Worm (Caenorhabditis elegans) whole organism, L1 larva: ENCODE measurements around the gene W09D6.4.

Experiments
- C04F5.9 ChIP-seq: sonication (generic microtip); optimal IDR thresholded peaks from 2 replicates; lab custom pipeline; 2016; ENCODE audit warnings: missing genetic modification characterization, missing compliant biosample characterization
- C16A3.4 ChIP-seq: fragments of 150-350 bp; optimal IDR thresholded peaks from 2 replicates; lab custom pipeline; 2014; ENCODE audit warnings: missing biosample characterization, missing genetic modification characterization
- F16B12.6 ChIP-seq: fragments of 150-350 bp; optimal IDR thresholded peaks from 2 replicates; lab custom pipeline; 2014; ENCODE audit warnings: missing biosample characterization, missing genetic modification characterization
- Y116A8C.19 ChIP-seq: sonication (generic microtip); optimal IDR thresholded peaks from 2 replicates; lab custom pipeline; 2016; ENCODE audit warnings: missing compliant biosample characterization, missing genetic modification characterization, borderline replicate concordance
- aha-1 ChIP-seq: fragments of 150-350 bp; optimal IDR thresholded peaks from 2 replicates; lab custom pipeline; 2014; ENCODE audit warnings: missing biosample characterization, missing genetic modification characterization
- aly-2 ChIP-seq: fragments of 150-350 bp; optimal IDR thresholded peaks from 2 replicates; lab custom pipeline; 2014; ENCODE audit warnings: missing biosample characterization, missing genetic modification characterization
- blmp-1 ChIP-seq: fragments of 150-350 bp; optimal IDR thresholded peaks from 2 replicates; lab custom pipeline; 2014; ENCODE audit warnings: missing biosample characterization, missing genetic modification characterization
- ceh-82 ChIP-seq, 3 experiments: fragments of 150-350 bp in 1 of 3; sonication (generic microtip) in 2 of 3; optimal IDR thresholded peaks; 2 replicates each; lab custom pipeline; 2014 to 2017; ENCODE audit warnings: missing biosample characterization in 3 of 3, missing genetic modification characterization in 3 of 3
- ces-1 ChIP-seq: fragments of 150-350 bp; optimal IDR thresholded peaks from 2 replicates; lab custom pipeline; 2014; ENCODE audit warnings: missing biosample characterization, missing genetic modification reagents, missing genetic modification characterization
- dpl-1 ChIP-seq, 3 experiments: fragments of 150-350 bp in 2 of 3; sonication (generic microtip) in 1 of 3; optimal IDR thresholded peaks; 2 replicates each; lab custom pipeline; 2014 to 2017; ENCODE audit warnings: missing biosample characterization in 3 of 3, missing genetic modification characterization in 3 of 3, missing genetic modification reagents in 3 of 3
- dsc-1 ChIP-seq: sonication (generic microtip); optimal IDR thresholded peaks from 2 replicates; lab custom pipeline; 2016; ENCODE audit warnings: mild to moderate bottlenecking, missing genetic modification characterization, missing compliant biosample characterization
- efl-1 ChIP-seq, 4 experiments: fragments of 150-350 bp; optimal IDR thresholded peaks in 3 of 4; peaks in 1 of 4; 1 replicate in 1 of 4; 2 replicates in 3 of 4; lab custom pipeline; 2014; ENCODE audit warnings: missing biosample characterization in 2 of 4, missing genetic modification characterization in 2 of 4, missing genetic modification reagents in 2 of 4
- egl-13 ChIP-seq: sonication (generic microtip); optimal IDR thresholded peaks from 2 replicates; lab custom pipeline; 2016; ENCODE audit warnings: missing genotype, missing genetic modification reagents, missing genetic modification characterization, missing compliant biosample characterization
- elt-3 ChIP-seq, 6 experiments: fragments of 150-350 bp in 1 of 6; sonication (generic microtip); optimal IDR thresholded peaks; 2 replicates each; lab custom pipeline; 2017 to 2018; ENCODE audit warnings: missing biosample characterization in 6 of 6, missing genetic modification characterization in 6 of 6, inconsistent platforms in 1 of 6
- fkh-8 ChIP-seq: sonication (generic microtip); optimal IDR thresholded peaks from 2 replicates; lab custom pipeline; 2016; ENCODE audit warnings: mild to moderate bottlenecking, missing genetic modification characterization, missing compliant biosample characterization
- grh-1 ChIP-seq: fragments of 200-800 bp; sonication (Bioruptor generic); IDR thresholded peaks from 2 replicates; pipeline ENCODE4 v1.3.6; 2022; ENCODE audit warnings: missing genetic modification reagents, missing genetic modification characterization, missing compliant biosample characterization
- hlh-17 ChIP-seq: fragments of 200-800 bp; sonication (Bioruptor generic); optimal IDR thresholded peaks from 2 replicates; lab custom pipeline; 2018; ENCODE audit warnings: missing genetic modification characterization, mild to moderate bottlenecking, missing compliant biosample characterization, moderate library complexity, borderline replicate concordance
- hlh-4 ChIP-seq: sonication (generic microtip); optimal IDR thresholded peaks from 2 replicates; lab custom pipeline; 2016; ENCODE audit warnings: mild to moderate bottlenecking, missing genetic modification characterization, missing compliant biosample characterization
- irx-1 ChIP-seq: sonication (generic microtip); optimal IDR thresholded peaks from 2 replicates; lab custom pipeline; 2016; ENCODE audit warnings: missing genetic modification characterization, missing compliant biosample characterization
- isw-1 ChIP-seq: fragments of 200-800 bp; sonication (Bioruptor generic); IDR thresholded peaks from 2 replicates; pipeline ENCODE4 v1.3.6; 2022; ENCODE audit warnings: missing genetic modification characterization, missing compliant biosample characterization
- jun-1 ChIP-seq: fragments of 150-350 bp; optimal IDR thresholded peaks from 2 replicates; lab custom pipeline; 2014; ENCODE audit warnings: missing biosample characterization, missing genetic modification reagents, missing genetic modification characterization
- lin-14 ChIP-seq: fragments of 200-800 bp; sonication (Bioruptor generic); optimal IDR thresholded peaks from 2 replicates; lab custom pipeline; 2018; ENCODE audit warnings: mild to moderate bottlenecking, missing genetic modification characterization, moderate library complexity, missing compliant biosample characterization
- lin-15B ChIP-seq: fragments of 150-350 bp; sonication (generic microtip); optimal IDR thresholded peaks from 3 replicates; lab custom pipeline; 2014; ENCODE audit warnings: missing biosample characterization, missing genetic modification characterization
- lin-35 ChIP-seq, 2 experiments: fragments of 150-350 bp; optimal IDR thresholded peaks; 2 replicates each; lab custom pipeline; 2014; ENCODE audit warnings: missing biosample characterization in 2 of 2, missing genetic modification characterization in 2 of 2, missing genetic modification reagents in 2 of 2
- lin-39 ChIP-seq: fragments of 150-350 bp; optimal IDR thresholded peaks from 2 replicates; lab custom pipeline; 2014; ENCODE audit warnings: missing biosample characterization, missing genetic modification reagents, missing genetic modification characterization
- lsy-2 ChIP-seq, 2 experiments: fragments of 150-350 bp; optimal IDR thresholded peaks; 2 replicates each; lab custom pipeline; 2014; ENCODE audit warnings: missing biosample characterization in 2 of 2, missing genetic modification characterization in 2 of 2
- mdl-1 ChIP-seq, 2 experiments: fragments of 150-350 bp; optimal IDR thresholded peaks; 2 replicates each; lab custom pipeline; 2014 to 2017; ENCODE audit warnings: missing biosample characterization in 2 of 2, missing genetic modification characterization in 2 of 2, inconsistent platforms in 1 of 2
- mep-1 ChIP-seq: fragments of 150-350 bp; optimal IDR thresholded peaks from 2 replicates; lab custom pipeline; 2014; ENCODE audit warnings: missing biosample characterization, missing genetic modification characterization
- nhr-11 ChIP-seq: fragments of 150-350 bp; optimal IDR thresholded peaks from 2 replicates; lab custom pipeline; 2014; ENCODE audit warnings: missing biosample characterization, missing genetic modification characterization
- nhr-71 ChIP-seq: sonication (generic microtip); optimal IDR thresholded peaks from 2 replicates; lab custom pipeline; 2016; ENCODE audit warnings: mild to moderate bottlenecking, missing genetic modification characterization, moderate library complexity, missing compliant biosample characterization
- nhr-76 ChIP-seq: sonication (generic microtip); optimal IDR thresholded peaks from 2 replicates; lab custom pipeline; 2017; ENCODE audit warnings: missing biosample characterization, missing genetic modification characterization
- nhr-77 ChIP-seq: fragments of 150-350 bp; optimal IDR thresholded peaks from 2 replicates; lab custom pipeline; 2014; ENCODE audit warnings: missing biosample characterization, missing genetic modification characterization
- nhr-84 ChIP-seq: sonication (generic microtip); optimal IDR thresholded peaks from 2 replicates; lab custom pipeline; 2017; ENCODE audit warnings: missing biosample characterization, missing genetic modification characterization
- nhr-90 ChIP-seq: sonication (generic microtip); optimal IDR thresholded peaks from 2 replicates; lab custom pipeline; 2016; ENCODE audit warnings: mild to moderate bottlenecking, missing genetic modification characterization, missing compliant biosample characterization; ENCODE audit not compliant: poor library complexity
- pag-3 ChIP-seq: sonication (generic microtip); optimal IDR thresholded peaks from 2 replicates; lab custom pipeline; 2017; ENCODE audit warnings: missing genetic modification characterization, mild to moderate bottlenecking, missing compliant biosample characterization, antibody characterized with exemption, borderline replicate concordance; ENCODE audit not compliant: insufficient read depth
- pax-3 ChIP-seq: fragments of 200-800 bp; sonication (Bioruptor generic); optimal IDR thresholded peaks from 2 replicates; lab custom pipeline; 2018; ENCODE audit warnings: mild to moderate bottlenecking, missing genetic modification characterization, moderate library complexity, missing compliant biosample characterization
- skn-1 ChIP-seq: fragments of 150-350 bp; optimal IDR thresholded peaks from 2 replicates; lab custom pipeline; 2014; ENCODE audit warnings: missing biosample characterization, missing genetic modification characterization
- snu-23 ChIP-seq: sonication (generic microtip); optimal IDR thresholded peaks from 2 replicates; lab custom pipeline; 2016; ENCODE audit warnings: missing genetic modification characterization, missing compliant biosample characterization
- sup-37 ChIP-seq: fragments of 200-800 bp; sonication (Bioruptor generic); optimal IDR thresholded peaks from 2 replicates; lab custom pipeline; 2018; ENCODE audit warnings: mild to moderate bottlenecking, missing genetic modification characterization, missing compliant biosample characterization
- swsn-7 ChIP-seq: sonication (generic microtip); optimal IDR thresholded peaks from 2 replicates; lab custom pipeline; 2016; ENCODE audit warnings: missing genetic modification characterization, missing compliant biosample characterization
- zag-1 ChIP-seq: fragments of 150-350 bp; optimal IDR thresholded peaks from 2 replicates; lab custom pipeline; 2014; ENCODE audit warnings: missing biosample characterization, missing genetic modification characterization
- zip-4 ChIP-seq: fragments of 200-800 bp; sonication (Bioruptor generic); optimal IDR thresholded peaks from 2 replicates; lab custom pipeline; 2018; ENCODE audit warnings: mild to moderate bottlenecking, missing genetic modification characterization, moderate library complexity, missing compliant biosample characterization

The W09D6.4 gene

ce11 chrIII:11039250-11039649, 40.3 kb upstream of the W09D6.4 start:
- TF ChIP-seq lin-15B (tag; lab: Kevin White, UChicago) = peak; percentile 68
- TF ChIP-seq nhr-84 = no peak
- TF ChIP-seq hlh-4 (tag; lab: Kevin White, UChicago) = no peak
- peak; percentile 54 for TF ChIP-seq mep-1 (tag; lab: Kevin White, UChicago)
- peak; percentile 73 for TF ChIP-seq skn-1
- TF ChIP-seq nhr-76 (tag; lab: Kevin White, UChicago) = no peak
- TF ChIP-seq lin-14 = peak; percentile 69
- TF ChIP-seq dpl-1 (GFP tag; optimal IDR thresholded peaks at IDR 0.05; lab: Kevin White, UChicago) = peak in 1 of 3 experiments; percentile 63
- peak; percentile 37 to 47 for TF ChIP-seq efl-1 (optimal IDR thresholded peaks at IDR 0.05; lab: Kevin White, UChicago)
- peak in 1 of 2 experiments; percentile 30 for TF ChIP-seq efl-1 (GFP tag; optimal IDR thresholded peaks at IDR 0.05 in 1 of 2; lab: Kevin White, UChicago)
- peak; percentile 38 for TF ChIP-seq C16A3.4 (tag; lab: Kevin White, UChicago)
- peak; percentile 49 for TF ChIP-seq F16B12.6
- TF ChIP-seq swsn-7 (tag; lab: Kevin White, UChicago) = no peak
- TF ChIP-seq pax-3 (tag; lab: Kevin White, UChicago) = no peak
- TF ChIP-seq elt-3 (tag; optimal IDR thresholded peaks at IDR 0.05; lab: Kevin White, UChicago) = no peak
- peak; percentile 28 for TF ChIP-seq fkh-8 (tag; lab: Kevin White, UChicago)
- no peak for TF ChIP-seq nhr-71
- peak; percentile 45 for TF ChIP-seq snu-23 (GFP tag; lab: Kevin White, UChicago)
- no peak for TF ChIP-seq zip-4 (GFP tag; lab: Kevin White, UChicago)
- TF ChIP-seq egl-13 = no peak
- TF ChIP-seq ces-1 (GFP tag; lab: Kevin White, UChicago) = no peak
- TF ChIP-seq lsy-2 (tag; optimal IDR thresholded peaks at IDR 0.05; lab: Kevin White, UChicago) = peak; percentile 16 to 79
- TF ChIP-seq ceh-82 (tag; optimal IDR thresholded peaks at IDR 0.05; lab: Kevin White, UChicago) = peak in 1 of 3 experiments; percentile 78
- TF ChIP-seq lin-35 (GFP tag; optimal IDR thresholded peaks at IDR 0.05; lab: Kevin White, UChicago) = peak in 1 of 2 experiments; percentile 58
- no peak for TF ChIP-seq nhr-90 (tag; lab: Kevin White, UChicago)
- TF ChIP-seq pag-3 (tag; lab: Kevin White, UChicago) = no peak

DNA sequence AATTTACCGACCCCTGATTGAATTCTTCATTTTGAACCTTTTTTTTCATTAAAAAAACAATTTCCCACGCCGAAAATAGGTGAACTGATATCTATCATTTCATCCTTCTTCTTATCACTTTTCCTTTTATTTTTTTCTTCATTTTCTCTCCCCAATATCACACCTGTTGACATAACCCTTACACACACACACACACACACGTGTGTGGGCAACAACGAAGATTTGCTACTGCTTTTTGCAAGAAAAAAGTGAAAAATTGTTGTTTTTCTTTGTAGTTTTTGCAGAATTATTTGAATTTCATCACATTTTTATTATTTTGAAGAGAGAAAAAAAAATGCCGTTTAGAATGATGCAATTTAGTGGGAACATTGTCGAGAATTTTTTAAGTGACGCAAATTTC, 38.9 kb upstream of the W09D6.4 start:
- TF ChIP-seq nhr-77 (no peak), pax-3 (tag; lab: Kevin White, UChicago) (no peak), blmp-1 (peak; percentile 88), grh-1 (no peak), lin-35 (GFP tag; optimal IDR thresholded peaks at IDR 0.05; lab: Kevin White, UChicago) (peak in 1 of 2 experiments; percentile 20), dsc-1 (tag; lab: Kevin White, UChicago) (no peak), lin-39 (tag; lab: Kevin White, UChicago) (no peak), nhr-11 (tag; lab: Kevin White, UChicago) (no peak), nhr-90 (tag; lab: Kevin White, UChicago) (no peak), mep-1 (tag; lab: Kevin White, UChicago) (no peak), irx-1 (tag; lab: Kevin White, UChicago) (no peak), lin-14 (peak; percentile 41), jun-1 (tag; lab: Kevin White, UChicago) (no peak), mdl-1 (tag; optimal IDR thresholded peaks at IDR 0.05; lab: Kevin White, UChicago) (peak in 1 of 2 experiments; percentile 48), swsn-7 (tag; lab: Kevin White, UChicago) (no peak), efl-1 (optimal IDR thresholded peaks at IDR 0.05; lab: Kevin White, UChicago) (no peak), efl-1 (GFP tag; optimal IDR thresholded peaks at IDR 0.05 in 1 of 2; lab: Kevin White, UChicago) (peak in 1 of 2 experiments; percentile 86), sup-37 (no peak), dpl-1 (GFP tag; optimal IDR thresholded peaks at IDR 0.05; lab: Kevin White, UChicago) (no peak), isw-1 (GFP tag; lab: Robert Waterston, UW) (no peak)

- TF ChIP-seq nhr-71 (no peak), aly-2 (tag; lab: Kevin White, UChicago) (no peak), zag-1 (tag; lab: Kevin White, UChicago) (no peak), Y116A8C.19 (no peak), hlh-17 (GFP tag; lab: Kevin White, UChicago) (no peak), C04F5.9 (tag; lab: Kevin White, UChicago) (no peak), aha-1 (no peak), mdl-1 (tag; optimal IDR thresholded peaks at IDR 0.05; lab: Kevin White, UChicago) (no peak), efl-1 (optimal IDR thresholded peaks at IDR 0.05; lab: Kevin White, UChicago) (no peak), efl-1 (GFP tag; optimal IDR thresholded peaks at IDR 0.05 in 1 of 2; lab: Kevin White, UChicago) (no peak), lin-39 (tag; lab: Kevin White, UChicago) (no peak), fkh-8 (tag; lab: Kevin White, UChicago) (no peak), grh-1 (no peak), ces-1 (GFP tag; lab: Kevin White, UChicago) (no peak)
Measured at ce11 chrIII:11045196-11045595, 34.3 kb upstream of the W09D6.4 start.
